Worm (Caenorhabditis elegans) whole organism, L1 larva: ENCODE data around the gene T25B9.2.

Experiments
- C04F5.9 ChIP-seq: sonication (generic microtip); optimal IDR thresholded peaks from 2 replicates; lab custom pipeline; 2016; ENCODE audit warnings: missing genetic modification characterization, missing compliant biosample characterization
- C16A3.4 ChIP-seq: fragments of 150-350 bp; optimal IDR thresholded peaks from 2 replicates; lab custom pipeline; 2014; ENCODE audit warnings: missing biosample characterization, missing genetic modification characterization
- F16B12.6 ChIP-seq: fragments of 150-350 bp; optimal IDR thresholded peaks from 2 replicates; lab custom pipeline; 2014; ENCODE audit warnings: missing biosample characterization, missing genetic modification characterization
- Y116A8C.19 ChIP-seq: sonication (generic microtip); optimal IDR thresholded peaks from 2 replicates; lab custom pipeline; 2016; ENCODE audit warnings: missing compliant biosample characterization, missing genetic modification characterization, borderline replicate concordance
- aly-2 ChIP-seq: fragments of 150-350 bp; optimal IDR thresholded peaks from 2 replicates; lab custom pipeline; 2014; ENCODE audit warnings: missing biosample characterization, missing genetic modification characterization
- blmp-1 ChIP-seq: fragments of 150-350 bp; optimal IDR thresholded peaks from 2 replicates; lab custom pipeline; 2014; ENCODE audit warnings: missing biosample characterization, missing genetic modification characterization
- ceh-90 ChIP-seq: sonication (generic microtip); optimal IDR thresholded peaks from 2 replicates; lab custom pipeline; 2016; ENCODE audit warnings: missing genetic modification characterization, missing compliant biosample characterization
- dsc-1 ChIP-seq: sonication (generic microtip); optimal IDR thresholded peaks from 2 replicates; lab custom pipeline; 2016; ENCODE audit warnings: mild to moderate bottlenecking, missing genetic modification characterization, missing compliant biosample characterization
- efl-1 ChIP-seq, 4 experiments: fragments of 150-350 bp; optimal IDR thresholded peaks in 3 of 4; peaks in 1 of 4; 1 replicate in 1 of 4; 2 replicates in 3 of 4; lab custom pipeline; 2014; ENCODE audit warnings: missing biosample characterization in 2 of 4, missing genetic modification characterization in 2 of 4, missing genetic modification reagents in 2 of 4
- efl-3 ChIP-seq: fragments of 200-800 bp; sonication (Bioruptor generic); optimal IDR thresholded peaks from 2 replicates; lab custom pipeline; 2018; ENCODE audit warnings: mild to moderate bottlenecking, missing genetic modification characterization, missing compliant biosample characterization
- egl-27 ChIP-seq, 2 experiments: fragments of 150-350 bp in 1 of 2; sonication (generic microtip); optimal IDR thresholded peaks; 3 replicates each; lab custom pipeline; 2017 to 2018; ENCODE audit warnings: missing biosample characterization in 2 of 2, missing genetic modification characterization in 2 of 2, missing genetic modification reagents in 2 of 2
- elt-3 ChIP-seq, 6 experiments: fragments of 150-350 bp in 1 of 6; sonication (generic microtip); optimal IDR thresholded peaks; 2 replicates each; lab custom pipeline; 2017 to 2018; ENCODE audit warnings: missing biosample characterization in 6 of 6, missing genetic modification characterization in 6 of 6, inconsistent platforms in 1 of 6
- ets-5 ChIP-seq: fragments of 200-800 bp; sonication (Bioruptor generic); IDR thresholded peaks from 2 replicates; pipeline ENCODE4 v1.3.6; 2022; ENCODE audit warnings: missing genetic modification characterization, missing compliant biosample characterization
- fkh-8 ChIP-seq: sonication (generic microtip); optimal IDR thresholded peaks from 2 replicates; lab custom pipeline; 2016; ENCODE audit warnings: mild to moderate bottlenecking, missing genetic modification characterization, missing compliant biosample characterization
- grh-1 ChIP-seq: fragments of 200-800 bp; sonication (Bioruptor generic); IDR thresholded peaks from 2 replicates; pipeline ENCODE4 v1.3.6; 2022; ENCODE audit warnings: missing genetic modification reagents, missing genetic modification characterization, missing compliant biosample characterization
- hpl-2 ChIP-seq: fragments of 150-350 bp; optimal IDR thresholded peaks from 2 replicates; lab custom pipeline; 2014; ENCODE audit warnings: missing biosample characterization, missing genetic modification reagents, missing genetic modification characterization
- lin-14 ChIP-seq: fragments of 200-800 bp; sonication (Bioruptor generic); optimal IDR thresholded peaks from 2 replicates; lab custom pipeline; 2018; ENCODE audit warnings: mild to moderate bottlenecking, missing genetic modification characterization, moderate library complexity, missing compliant biosample characterization
- lin-35 ChIP-seq, 2 experiments: fragments of 150-350 bp; optimal IDR thresholded peaks; 2 replicates each; lab custom pipeline; 2014; ENCODE audit warnings: missing biosample characterization in 2 of 2, missing genetic modification characterization in 2 of 2, missing genetic modification reagents in 2 of 2
- lsy-2 ChIP-seq, 2 experiments: fragments of 150-350 bp; optimal IDR thresholded peaks; 2 replicates each; lab custom pipeline; 2014; ENCODE audit warnings: missing biosample characterization in 2 of 2, missing genetic modification characterization in 2 of 2
- mdl-1 ChIP-seq, 2 experiments: fragments of 150-350 bp; optimal IDR thresholded peaks; 2 replicates each; lab custom pipeline; 2014 to 2017; ENCODE audit warnings: missing biosample characterization in 2 of 2, missing genetic modification characterization in 2 of 2, inconsistent platforms in 1 of 2
- mef-2 ChIP-seq: fragments of 150-350 bp; optimal IDR thresholded peaks from 2 replicates; lab custom pipeline; 2014; ENCODE audit warnings: missing biosample characterization, missing genetic modification characterization
- nhr-19 ChIP-seq: fragments of 200-800 bp; sonication (Bioruptor generic); conservative IDR thresholded peaks from 2 replicates; pipeline ENCODE4 v1.3.6; 2022; ENCODE audit warnings: missing genetic modification characterization, missing compliant biosample characterization
- nhr-20 ChIP-seq: sonication (generic microtip); optimal IDR thresholded peaks from 2 replicates; lab custom pipeline; 2016; ENCODE audit warnings: mild to moderate bottlenecking, missing genetic modification characterization, missing compliant biosample characterization
- nhr-47 ChIP-seq: sonication (generic microtip); optimal IDR thresholded peaks from 2 replicates; lab custom pipeline; 2016; ENCODE audit warnings: mild to moderate bottlenecking, missing genetic modification characterization, moderate library complexity, missing compliant biosample characterization
- nhr-71 ChIP-seq: sonication (generic microtip); optimal IDR thresholded peaks from 2 replicates; lab custom pipeline; 2016; ENCODE audit warnings: mild to moderate bottlenecking, missing genetic modification characterization, moderate library complexity, missing compliant biosample characterization
- nhr-84 ChIP-seq: sonication (generic microtip); optimal IDR thresholded peaks from 2 replicates; lab custom pipeline; 2017; ENCODE audit warnings: missing biosample characterization, missing genetic modification characterization
- nhr-85 ChIP-seq: sonication (generic microtip); peaks from one replicate; lab custom pipeline; 2016; ENCODE audit warnings: missing genetic modification characterization, inconsistent platforms, missing compliant biosample characterization
- nhr-90 ChIP-seq: sonication (generic microtip); optimal IDR thresholded peaks from 2 replicates; lab custom pipeline; 2016; ENCODE audit warnings: mild to moderate bottlenecking, missing genetic modification characterization, missing compliant biosample characterization; ENCODE audit not compliant: poor library complexity
- pag-3 ChIP-seq: sonication (generic microtip); optimal IDR thresholded peaks from 2 replicates; lab custom pipeline; 2017; ENCODE audit warnings: missing genetic modification characterization, mild to moderate bottlenecking, missing compliant biosample characterization, antibody characterized with exemption, borderline replicate concordance; ENCODE audit not compliant: insufficient read depth
- skn-1 ChIP-seq: fragments of 150-350 bp; optimal IDR thresholded peaks from 2 replicates; lab custom pipeline; 2014; ENCODE audit warnings: missing biosample characterization, missing genetic modification characterization
- snu-23 ChIP-seq: sonication (generic microtip); optimal IDR thresholded peaks from 2 replicates; lab custom pipeline; 2016; ENCODE audit warnings: missing genetic modification characterization, missing compliant biosample characterization
- sptf-1 ChIP-seq: fragments of 150-350 bp; optimal IDR thresholded peaks from 2 replicates; lab custom pipeline; 2014; ENCODE audit warnings: missing biosample characterization, missing genetic modification characterization
- swsn-7 ChIP-seq: sonication (generic microtip); optimal IDR thresholded peaks from 2 replicates; lab custom pipeline; 2016; ENCODE audit warnings: missing genetic modification characterization, missing compliant biosample characterization
- tbx-2 ChIP-seq: sonication (generic microtip); optimal IDR thresholded peaks from 2 replicates; lab custom pipeline; 2016; ENCODE audit warnings: missing genetic modification characterization, missing compliant biosample characterization
- unc-130 ChIP-seq: fragments of 150-350 bp; optimal IDR thresholded peaks from 2 replicates; lab custom pipeline; 2017; ENCODE audit warnings: missing biosample characterization, missing genetic modification characterization, inconsistent platforms
- unc-30 ChIP-seq: sonication (generic microtip); optimal IDR thresholded peaks from 2 replicates; lab custom pipeline; 2017; ENCODE audit warnings: missing biosample characterization, missing genetic modification characterization
- unc-86 ChIP-seq: sonication (generic microtip); optimal IDR thresholded peaks from 2 replicates; lab custom pipeline; 2016; ENCODE audit warnings: missing genetic modification characterization, missing compliant biosample characterization
- vab-15 ChIP-seq: sonication (generic microtip); optimal IDR thresholded peaks from 2 replicates; lab custom pipeline; 2017; ENCODE audit warnings: missing genotype, mild to moderate bottlenecking, missing genetic modification characterization, missing compliant biosample characterization
- xbp-1 ChIP-seq: sonication (generic microtip); optimal IDR thresholded peaks from 2 replicates; lab custom pipeline; 2016; ENCODE audit warnings: missing genetic modification characterization, missing compliant biosample characterization
- zip-4 ChIP-seq: fragments of 200-800 bp; sonication (Bioruptor generic); optimal IDR thresholded peaks from 2 replicates; lab custom pipeline; 2018; ENCODE audit warnings: mild to moderate bottlenecking, missing genetic modification characterization, moderate library complexity, missing compliant biosample characterization

T25B9.2 gene

ce11 chrIV:10786731-10787130 lies 35.1 kb upstream of the T25B9.2 start, which contains the start of gene srd-7:
srd-7 (minus strand) TSS chrIV:10786831.
- TF ChIP-seq lsy-2 (tag; optimal IDR thresholded peaks at IDR 0.05; lab: Kevin White, UChicago) = no peak
- TF ChIP-seq efl-1 (optimal IDR thresholded peaks at IDR 0.05; lab: Kevin White, UChicago) = no peak
- peak in 1 of 2 experiments; percentile 29 for TF ChIP-seq efl-1 (GFP tag; optimal IDR thresholded peaks at IDR 0.05 in 1 of 2; lab: Kevin White, UChicago)

ce11 chrIV:10784085-10784484 lies 32.4 kb upstream of the T25B9.2 start:
- TF ChIP-seq ceh-90 (tag; lab: Kevin White, UChicago) = no peak
- TF ChIP-seq blmp-1 (tag; lab: Kevin White, UChicago) = peak; percentile 72
- no peak for TF ChIP-seq fkh-8
- TF ChIP-seq skn-1 = no peak
- no peak for TF ChIP-seq Y116A8C.19 (tag; lab: Kevin White, UChicago)
- no peak for TF ChIP-seq pag-3 (tag; lab: Kevin White, UChicago)
- TF ChIP-seq lin-14 (GFP tag; lab: Kevin White, UChicago) = peak; percentile 50
- TF ChIP-seq snu-23 (GFP tag; lab: Kevin White, UChicago) = peak; percentile 34
- TF ChIP-seq nhr-90 = peak; percentile 43
- TF ChIP-seq nhr-85 (tag; lab: Kevin White, UChicago) = peak; percentile 90
- peak in 1 of 2 experiments; percentile 23 for TF ChIP-seq lsy-2 (tag; optimal IDR thresholded peaks at IDR 0.05; lab: Kevin White, UChicago)
- no peak for TF ChIP-seq ets-5
- TF ChIP-seq tbx-2 = peak; percentile 24
- peak in 1 of 2 experiments; percentile 25 for TF ChIP-seq lin-35 (GFP tag; optimal IDR thresholded peaks at IDR 0.05; lab: Kevin White, UChicago)
- peak; percentile 66 for TF ChIP-seq nhr-20 (tag; lab: Kevin White, UChicago)
- TF ChIP-seq aly-2 = no peak
- TF ChIP-seq nhr-19 (GFP tag; lab: Robert Waterston, UW) = peak; percentile 38; the same call in 1 of the 2 replicates
- no peak for TF ChIP-seq C04F5.9 (tag; lab: Kevin White, UChicago)
- no peak for TF ChIP-seq egl-27 (tag; optimal IDR thresholded peaks at IDR 0.05; lab: Kevin White, UChicago)
- peak in 5 of 6 experiments; percentile 18 to 91 (median 49) for TF ChIP-seq elt-3 (tag; optimal IDR thresholded peaks at IDR 0.05; lab: Kevin White, UChicago)
- TF ChIP-seq mdl-1 (tag; optimal IDR thresholded peaks at IDR 0.05; lab: Kevin White, UChicago) = peak in 1 of 2 experiments; percentile 27
- TF ChIP-seq, all 84 proteins: peak for 12

ce11 chrIV:10782014-10782413 lies 30.4 kb upstream of the T25B9.2 start:
- TF ChIP-seq lin-14 (GFP tag; lab: Kevin White, UChicago) (peak; percentile 66), zip-4 (GFP tag; lab: Kevin White, UChicago) (no peak), lin-35 (GFP tag; optimal IDR thresholded peaks at IDR 0.05; lab: Kevin White, UChicago) (peak in 1 of 2 experiments; percentile 62), efl-1 (optimal IDR thresholded peaks at IDR 0.05; lab: Kevin White, UChicago) (no peak), efl-1 (GFP tag; optimal IDR thresholded peaks at IDR 0.05 in 1 of 2; lab: Kevin White, UChicago) (peak in 1 of 2 experiments; percentile 89), nhr-20 (tag; lab: Kevin White, UChicago) (peak; percentile 88), snu-23 (GFP tag; lab: Kevin White, UChicago) (peak; percentile 62), lsy-2 (tag; optimal IDR thresholded peaks at IDR 0.05; lab: Kevin White, UChicago) (peak in 1 of 2 experiments; percentile 61), elt-3 (tag; optimal IDR thresholded peaks at IDR 0.05; lab: Kevin White, UChicago) (peak in 3 of 6 experiments; percentile 69 to 95 (median 93)), nhr-71 (tag; lab: Kevin White, UChicago) (peak; percentile 78), xbp-1 (tag; lab: Kevin White, UChicago) (no peak), grh-1 (GFP tag; lab: Robert Waterston, UW) (peak; percentile 38; the same call in 1 of the 2 replicates), swsn-7 (tag; lab: Kevin White, UChicago) (no peak), mef-2 (tag; lab: Kevin White, UChicago) (no peak), nhr-19 (GFP tag; lab: Robert Waterston, UW) (peak; percentile 65), aly-2 (no peak), tbx-2 (peak; percentile 62), C16A3.4 (tag; lab: Kevin White, UChicago) (peak; percentile 20), nhr-90 (peak; percentile 75), nhr-47 (tag; lab: Kevin White, UChicago) (peak; percentile 22), mdl-1 (tag; optimal IDR thresholded peaks at IDR 0.05; lab: Kevin White, UChicago) (peak in 1 of 2 experiments; percentile 93), unc-130 (tag; lab: Kevin White, UChicago) (peak; percentile 29), blmp-1 (tag; lab: Kevin White, UChicago) (peak; percentile 97), nhr-85 (tag; lab: Kevin White, UChicago) (peak; percentile 95)
- TF ChIP-seq, all 84 proteins: peak for 18

ce11 chrIV:10781346-10781745 lies 29.7 kb upstream of the T25B9.2 start:
- TF ChIP-seq nhr-90 = no peak
- no peak for TF ChIP-seq xbp-1 (tag; lab: Kevin White, UChicago)
- no peak for TF ChIP-seq unc-86
- no peak for TF ChIP-seq unc-30 (tag; lab: Kevin White, UChicago)
- no peak for TF ChIP-seq vab-15 (tag; lab: Kevin White, UChicago)
- TF ChIP-seq blmp-1 (tag; lab: Kevin White, UChicago) = peak; percentile 74
- TF ChIP-seq efl-1 (optimal IDR thresholded peaks at IDR 0.05; lab: Kevin White, UChicago) = no peak
- TF ChIP-seq efl-1 (GFP tag; optimal IDR thresholded peaks at IDR 0.05 in 1 of 2; lab: Kevin White, UChicago) = peak in 1 of 2 experiments; percentile 2
- TF ChIP-seq nhr-47 (tag; lab: Kevin White, UChicago) = no peak
- no peak for TF ChIP-seq lin-35 (GFP tag; optimal IDR thresholded peaks at IDR 0.05; lab: Kevin White, UChicago)
- TF ChIP-seq nhr-85 (tag; lab: Kevin White, UChicago) = peak; percentile 15
- TF ChIP-seq F16B12.6 (tag; lab: Kevin White, UChicago) = no peak
- peak in 3 of 6 experiments; percentile 24 to 83 (median 34) for TF ChIP-seq elt-3 (tag; optimal IDR thresholded peaks at IDR 0.05; lab: Kevin White, UChicago)
- TF ChIP-seq efl-3 (GFP tag; lab: Kevin White, UChicago) = no peak
- TF ChIP-seq dsc-1 (tag; lab: Kevin White, UChicago) = no peak
- TF ChIP-seq sptf-1 (tag; lab: Kevin White, UChicago) = no peak
- TF ChIP-seq nhr-84 = no peak
- TF ChIP-seq nhr-71 (tag; lab: Kevin White, UChicago) = peak; percentile 2
- TF ChIP-seq lin-14 (GFP tag; lab: Kevin White, UChicago) = peak; percentile 8
- TF ChIP-seq snu-23 (GFP tag; lab: Kevin White, UChicago) = peak; percentile 18
- TF ChIP-seq nhr-20 (tag; lab: Kevin White, UChicago) = peak; percentile 4
- no peak for TF ChIP-seq fkh-8
- no peak for TF ChIP-seq hpl-2 (GFP tag; lab: Kevin White, UChicago)
